Fruit fly (Drosophila melanogaster): ENCODE data around the gene Irbp18.

dm6 chr3L:11064689-11065088 is 33.3 kb downstream of the Irbp18 start, which contains the start of the genes CG32075, CG45101 and SuUR:
- TF ChIP-seq Snoo (tag; optimal IDR thresholded peaks at IDR 0.05), result peak; percentile 76
- TF ChIP-seq Pif1A (GFP tag; optimal IDR thresholded peaks at IDR 0.05), result peak; percentile 78
- peak; percentile 75 for TF ChIP-seq CG17806 (tag; optimal IDR thresholded peaks at IDR 0.05)
- peak; percentile 70 for TF ChIP-seq CG8301 (tag; optimal IDR thresholded peaks at IDR 0.05)
- TF ChIP-seq Ets98B (GFP tag; IDR thresholded peaks at IDR 0.05), result peak; percentile 77
- TF ChIP-seq CG9948 (tag; optimal IDR thresholded peaks at IDR 0.05), result peak; percentile 74
- no peak for TF ChIP-seq CG10348 (GFP tag; IDR thresholded peaks at IDR 0.05)
- TF ChIP-seq CG12605 (GFP tag; IDR thresholded peaks at IDR 0.05), result no peak
- TF ChIP-seq CG34367 (tag; optimal IDR thresholded peaks at IDR 0.05), result peak; percentile 56
- peak; percentile 71 for TF ChIP-seq Pif1B (GFP tag; optimal IDR thresholded peaks at IDR 0.05)
- peak; percentile 52 for TF ChIP-seq CG8159 (tag; optimal IDR thresholded peaks at IDR 0.05)
- TF ChIP-seq CG13204 (GFP tag; optimal IDR thresholded peaks at IDR 0.05), result no peak

Data from whole organism, pupa.